Worm (Caenorhabditis elegans) whole organism, mixed stage, embryonic: ENCODE data around the gene ech-6.

Experiments
- ceh-39 ChIP-seq: fragments of 150-350 bp; optimal IDR thresholded peaks from 2 replicates; lab custom pipeline; 2014; ENCODE audit warnings: missing biosample characterization, missing genetic modification characterization
- ces-1 ChIP-seq: fragments of 150-350 bp; optimal IDR thresholded peaks from 2 replicates; lab custom pipeline; 2014; ENCODE audit warnings: missing biosample characterization, missing genetic modification reagents, missing genetic modification characterization
- lsy-2 ChIP-seq: fragments of 150-350 bp; optimal IDR thresholded peaks from 2 replicates; lab custom pipeline; 2014; ENCODE audit warnings: missing biosample characterization, missing genetic modification characterization
- nhr-237 ChIP-seq: fragments of 150-350 bp; optimal IDR thresholded peaks from 2 replicates; lab custom pipeline; 2014; ENCODE audit warnings: missing biosample characterization, missing genetic modification characterization
- nhr-28 ChIP-seq: fragments of 150-350 bp; optimal IDR thresholded peaks from 2 replicates; lab custom pipeline; 2014; ENCODE audit warnings: missing biosample characterization, missing genetic modification characterization
- unc-39 ChIP-seq: fragments of 150-350 bp; optimal IDR thresholded peaks from 2 replicates; lab custom pipeline; 2014; ENCODE audit warnings: missing biosample characterization, missing genetic modification characterization

ce11 chrIII:9767095-9767494, 14.4 kb upstream of the ech-6 start:
- TF ChIP-seq nhr-237, result no peak
- no peak for TF ChIP-seq nhr-28 (tag; lab: Kevin White, UChicago)
- TF ChIP-seq unc-39 (tag; lab: Kevin White, UChicago), result no peak
- TF ChIP-seq ces-1 (GFP tag; lab: Kevin White, UChicago), result no peak
- no peak for TF ChIP-seq lsy-2 (tag; lab: Kevin White, UChicago)
- TF ChIP-seq ceh-39, result no peak
